Fruit fly (Drosophila melanogaster) whole organism, embryonic: ENCODE results near the gene wapl.

ENCODE experiments used
- Ada2b ChIP-seq: fragments of 200-800 bp; sonication (Bioruptor generic); IDR thresholded peaks from 2 replicates; pipeline ENCODE4 v1.3.6; 2022; ENCODE audit warnings: missing biosample characterization, missing genetic modification characterization
- Atf3 ChIP-seq: fragments of 200-800 bp; sonication (Bioruptor generic); optimal IDR thresholded peaks from 3 replicates; lab custom pipeline; 2016; ENCODE audit warnings: missing biosample characterization, missing genetic modification characterization
- B-H1 ChIP-seq: fragments of 200-800 bp; sonication (Bioruptor generic); IDR thresholded peaks from 3 replicates; pipeline ENCODE4 v1.3.6; 2022; ENCODE audit warnings: missing biosample characterization, missing genetic modification characterization
- B-H2 ChIP-seq: fragments of 200-800 bp; sonication (Bioruptor generic); optimal IDR thresholded peaks from 2 replicates; lab custom pipeline; 2018; ENCODE audit warnings: missing biosample characterization, mild to moderate bottlenecking, missing genetic modification characterization
- Bteb2 ChIP-seq: fragments of 200-800 bp; sonication (Bioruptor generic); optimal IDR thresholded peaks from 2 replicates; lab custom pipeline; 2016; ENCODE audit warnings: missing biosample characterization, missing genetic modification characterization
- CG1024 ChIP-seq: fragments of 200-800 bp; sonication (Bioruptor generic); IDR thresholded peaks from 2 replicates; pipeline ENCODE4 v1.3.6; 2022; ENCODE audit warnings: missing biosample characterization, missing genetic modification characterization
- CG10431 ChIP-seq: fragments of 200-800 bp; sonication (Bioruptor generic); optimal IDR thresholded peaks from 3 replicates; lab custom pipeline; 2018; ENCODE audit warnings: missing biosample characterization, mild to moderate bottlenecking, missing genetic modification characterization
- CG11560 ChIP-seq: fragments of 200-800 bp; sonication (Bioruptor generic); IDR thresholded peaks from 3 replicates; pipeline ENCODE4 v1.3.6; 2022; ENCODE audit warnings: missing biosample characterization, missing genetic modification characterization
- CG12155 ChIP-seq: fragments of 200-800 bp; sonication (Bioruptor generic); optimal IDR thresholded peaks from 3 replicates; lab custom pipeline; 2016; ENCODE audit warnings: missing biosample characterization, missing genetic modification characterization
- CG1233 ChIP-seq: fragments of 200-800 bp; sonication (Bioruptor generic); optimal IDR thresholded peaks from 4 replicates; lab custom pipeline; 2018; ENCODE audit warnings: missing biosample characterization, mild to moderate bottlenecking, missing genetic modification characterization
- CG12659 ChIP-seq: fragments of 200-800 bp; sonication (Bioruptor generic); optimal IDR thresholded peaks from 3 replicates; lab custom pipeline; 2017; ENCODE audit warnings: mild to moderate bottlenecking, missing biosample characterization, missing genetic modification reagents, missing genetic modification characterization
- CG17385 ChIP-seq: fragments of 200-800 bp; sonication (Bioruptor generic); optimal IDR thresholded peaks from 3 replicates; lab custom pipeline; 2018; ENCODE audit warnings: missing biosample characterization, mild to moderate bottlenecking, missing genetic modification characterization
- CG17802 ChIP-seq: fragments of 200-800 bp; sonication (Bioruptor generic); optimal IDR thresholded peaks from 2 replicates; lab custom pipeline; 2018; ENCODE audit warnings: missing biosample characterization, mild to moderate bottlenecking, missing genetic modification characterization, moderate library complexity
- CG17829 ChIP-seq: fragments of 200-800 bp; optimal IDR thresholded peaks from 2 replicates; lab custom pipeline; 2019; ENCODE audit warnings: missing biosample characterization, mild to moderate bottlenecking, missing genetic modification characterization, moderate library complexity
- CG18262 ChIP-seq: fragments of 200-800 bp; optimal IDR thresholded peaks from 3 replicates; lab custom pipeline; 2019; ENCODE audit warnings: missing biosample characterization, mild to moderate bottlenecking, missing genetic modification characterization, moderate library complexity
- CG18619 ChIP-seq: fragments of 200-800 bp; sonication (Bioruptor generic); optimal IDR thresholded peaks from 3 replicates; lab custom pipeline; 2017; ENCODE audit warnings: missing biosample characterization, mild to moderate bottlenecking, missing genetic modification characterization
- CG32767 ChIP-seq: fragments of 200-800 bp; sonication (Bioruptor generic); IDR thresholded peaks from 2 replicates; pipeline ENCODE4 v1.3.6; 2022; ENCODE audit warnings: missing biosample characterization, missing genetic modification characterization
- CG4820 ChIP-seq: fragments of 200-800 bp; sonication (Bioruptor generic); optimal IDR thresholded peaks from 3 replicates; lab custom pipeline; 2016; ENCODE audit warnings: missing biosample characterization, missing genetic modification characterization
- CG6765 ChIP-seq: fragments of 200-800 bp; sonication (Bioruptor generic); optimal IDR thresholded peaks from 3 replicates; lab custom pipeline; 2017; ENCODE audit warnings: missing biosample characterization, mild to moderate bottlenecking, missing genetic modification characterization
- CG6813 ChIP-seq: fragments of 200-800 bp; sonication (Bioruptor generic); optimal IDR thresholded peaks from 2 replicates; lab custom pipeline; 2017; ENCODE audit warnings: missing biosample characterization, missing genetic modification characterization, mild to moderate bottlenecking, moderate library complexity, missing genetic modification reagents
- CG6854 ChIP-seq: fragments of 200-800 bp; sonication (Bioruptor generic); optimal IDR thresholded peaks from 3 replicates; lab custom pipeline; 2017; ENCODE audit warnings: missing biosample characterization, mild to moderate bottlenecking, missing genetic modification characterization
- CG7963 ChIP-seq: fragments of 200-800 bp; sonication (Bioruptor generic); IDR thresholded peaks from 3 replicates; pipeline ENCODE4 v1.3.6; 2022; ENCODE audit warnings: missing biosample characterization, missing genetic modification characterization; ENCODE audit not compliant: partially characterized antibody
- CG9215 ChIP-seq: fragments of 200-800 bp; sonication (Bioruptor generic); IDR thresholded peaks from 2 replicates; pipeline ENCODE4 v1.3.6; 2022; ENCODE audit warnings: missing biosample characterization, missing genetic modification characterization
- CG9437 ChIP-seq: fragments of 200-800 bp; sonication (Bioruptor generic); optimal IDR thresholded peaks from 2 replicates; lab custom pipeline; 2018; ENCODE audit warnings: missing biosample characterization, mild to moderate bottlenecking, missing genetic modification characterization
- Dad ChIP-seq: fragments of 200-800 bp; sonication (Bioruptor generic); optimal IDR thresholded peaks from 3 replicates; lab custom pipeline; 2016; ENCODE audit warnings: missing biosample characterization, missing genetic modification characterization
- Dip2 ChIP-seq: fragments of 200-800 bp; sonication (Bioruptor generic); IDR thresholded peaks from 2 replicates; pipeline ENCODE4 v1.3.6; 2022; ENCODE audit warnings: missing biosample characterization, missing genetic modification characterization
- Fer2 ChIP-seq: fragments of 200-800 bp; sonication (Bioruptor generic); optimal IDR thresholded peaks from 2 replicates; lab custom pipeline; 2018; ENCODE audit warnings: missing biosample characterization, mild to moderate bottlenecking, missing genetic modification characterization, moderate library complexity
- Fer3 ChIP-seq: fragments of 200-800 bp; sonication (Bioruptor generic); optimal IDR thresholded peaks from 2 replicates; lab custom pipeline; 2018; ENCODE audit warnings: missing biosample characterization, mild to moderate bottlenecking, missing genetic modification characterization, moderate library complexity
- Hand ChIP-seq: fragments of 200-800 bp; sonication (Bioruptor generic); optimal IDR thresholded peaks from 2 replicates; lab custom pipeline; 2017; ENCODE audit warnings: mild to moderate bottlenecking, missing biosample characterization, missing genetic modification reagents, missing genetic modification characterization
- Jarid2 ChIP-seq: fragments of 200-800 bp; sonication (Bioruptor generic); optimal IDR thresholded peaks from 3 replicates; lab custom pipeline; 2017; ENCODE audit warnings: mild to moderate bottlenecking, missing biosample characterization, missing genetic modification reagents, missing genetic modification characterization
- Lpt ChIP-seq: fragments of >200 bp; optimal IDR thresholded peaks from 2 replicates; lab custom pipeline; 2018; ENCODE audit warnings: missing biosample characterization, missing genetic modification characterization
- Mes4 ChIP-seq: fragments of 200-800 bp; sonication (Bioruptor generic); optimal IDR thresholded peaks from 2 replicates; lab custom pipeline; 2016; ENCODE audit warnings: missing biosample characterization, missing genetic modification characterization
- Nf-YC ChIP-seq: fragments of 200-800 bp; optimal IDR thresholded peaks from 3 replicates; lab custom pipeline; 2019; ENCODE audit warnings: missing biosample characterization, mild to moderate bottlenecking, missing genetic modification characterization, moderate library complexity
- Taf1 ChIP-seq: fragments of 200-800 bp; sonication (Bioruptor generic); IDR thresholded peaks from 2 replicates; pipeline ENCODE4 v1.3.6; 2022; ENCODE audit warnings: missing biosample characterization, missing genetic modification characterization
- ac ChIP-seq: fragments of 200-800 bp; sonication (Bioruptor generic); optimal IDR thresholded peaks from 3 replicates; lab custom pipeline; 2017; ENCODE audit warnings: missing biosample characterization, mild to moderate bottlenecking, missing genetic modification characterization
- br ChIP-seq: fragments of >200 bp; optimal IDR thresholded peaks from 2 replicates; lab custom pipeline; 2017
- cato ChIP-seq: fragments of 200-800 bp; sonication (Bioruptor generic); optimal IDR thresholded peaks from 2 replicates; lab custom pipeline; 2016; ENCODE audit warnings: missing biosample characterization, missing genetic modification characterization, borderline replicate concordance
- caup ChIP-seq: fragments of 200-800 bp; sonication (Bioruptor generic); optimal IDR thresholded peaks from 3 replicates; lab custom pipeline; 2017; ENCODE audit warnings: missing biosample characterization, mild to moderate bottlenecking, missing genetic modification characterization, moderate library complexity; ENCODE audit not compliant: severe bottlenecking
- dan ChIP-seq: fragments of 200-800 bp; sonication (Bioruptor generic); IDR thresholded peaks from 2 replicates; pipeline ENCODE4 v1.3.6; 2022; ENCODE audit warnings: missing biosample characterization, missing genetic modification characterization
- emc ChIP-seq: fragments of 200-800 bp; sonication (Bioruptor generic); optimal IDR thresholded peaks from 2 replicates; lab custom pipeline; 2016; ENCODE audit warnings: missing biosample characterization, missing genetic modification characterization
- eve ChIP-seq, 2 experiments: fragments of >200 bp; optimal IDR thresholded peaks; 2 replicates each; lab custom pipeline; 2017; ENCODE audit warnings: missing biosample characterization in 2 of 2, missing genetic modification characterization in 2 of 2
- ewg ChIP-seq: fragments of 200-800 bp; sonication (Bioruptor generic); optimal IDR thresholded peaks from 3 replicates; lab custom pipeline; 2017; ENCODE audit warnings: mild to moderate bottlenecking, missing biosample characterization, missing genetic modification reagents, missing genetic modification characterization
- fd3F ChIP-seq: fragments of 200-800 bp; sonication (Bioruptor generic); optimal IDR thresholded peaks from 2 replicates; lab custom pipeline; 2018; ENCODE audit warnings: missing biosample characterization, mild to moderate bottlenecking, missing genetic modification characterization, moderate library complexity
- fd64A ChIP-seq: fragments of 200-800 bp; sonication (Bioruptor generic); optimal IDR thresholded peaks from 3 replicates; lab custom pipeline; 2018; ENCODE audit warnings: missing biosample characterization, mild to moderate bottlenecking, missing genetic modification characterization
- fu2 ChIP-seq: fragments of 200-800 bp; sonication (Bioruptor generic); optimal IDR thresholded peaks from 2 replicates; lab custom pipeline; 2016; ENCODE audit warnings: missing biosample characterization, missing genetic modification characterization
- gcm2 ChIP-seq: fragments of 200-800 bp; sonication (Bioruptor generic); optimal IDR thresholded peaks from 2 replicates; lab custom pipeline; 2016; ENCODE audit warnings: missing biosample characterization, missing genetic modification characterization
- gro ChIP-seq: fragments of 200-800 bp; sonication (Bioruptor generic); optimal IDR thresholded peaks from 2 replicates; lab custom pipeline; 2016; ENCODE audit warnings: missing biosample characterization, missing genetic modification characterization
- hth ChIP-seq: fragments of >200 bp; optimal IDR thresholded peaks from 2 replicates; lab custom pipeline; 2017; ENCODE audit warnings: inconsistent platforms
- mld ChIP-seq: fragments of 200-800 bp; sonication (Bioruptor generic); IDR thresholded peaks from 3 replicates; pipeline ENCODE4 v1.3.6; 2022; ENCODE audit warnings: missing biosample characterization, missing genetic modification characterization; ENCODE audit not compliant: partially characterized antibody
- tin ChIP-seq: fragments of 200-800 bp; sonication (Bioruptor generic); optimal IDR thresholded peaks from 3 replicates; lab custom pipeline; 2016; ENCODE audit warnings: missing biosample characterization, missing genetic modification characterization

wapl gene

dm6 chrX:2123965-2124688, 34.7 kb downstream of the wapl start (continued):
- TF ChIP-seq Lpt (GFP tag; lab: Kevin White, UChicago) (no peak), Fer3 (tag; lab: Kevin White, UChicago) (peak; percentile 94), fu2 (GFP tag; lab: Kevin White, UChicago) (peak; percentile 81), gcm2 (GFP tag; lab: Kevin White, UChicago) (peak; percentile 69), CG18619 (GFP tag; lab: Kevin White, UChicago) (peak; percentile 99), CG1024 (GFP tag; lab: Robert Waterston, UW) (peak; percentile 74), CG6765 (GFP tag; lab: Kevin White, UChicago) (peak; percentile 97), Ada2b (GFP tag; lab: Robert Waterston, UW) (peak; percentile 89), Atf3 (GFP tag; lab: Kevin White, UChicago) (peak; percentile 80), CG6854 (peak; percentile 98), Mes4 (GFP tag; lab: Kevin White, UChicago) (peak; percentile 55), CG18262 (peak; percentile 100), ewg (GFP tag; lab: Kevin White, UChicago) (peak; percentile 94), CG12155 (GFP tag; lab: Kevin White, UChicago) (peak; percentile 91), Dip2 (no peak), emc (GFP tag; lab: Kevin White, UChicago) (peak; percentile 39), hth (lab: Kevin White, UChicago) (peak; percentile 20), CG12659 (peak; percentile 98), Nf-YC (tag; lab: Kevin White, UChicago) (peak; percentile 89), Fer2 (peak; percentile 92), B-H1 (GFP tag; lab: Robert Waterston, UW) (peak; percentile 87), ac (GFP tag; lab: Kevin White, UChicago) (peak; percentile 94), Bteb2 (GFP tag; lab: Kevin White, UChicago) (peak; percentile 19), fd3F (GFP tag; lab: Kevin White, UChicago) (peak; percentile 94), br (lab: Kevin White, UChicago) (no peak), B-H2 (peak; percentile 94), CG17802 (tag; lab: Kevin White, UChicago) (peak; percentile 78), eve (GFP tag; optimal IDR thresholded peaks at IDR 0.05; lab: Kevin White, UChicago) (no peak), CG7963 (GFP tag; lab: Robert Waterston, UW) (no peak), mld (GFP tag; lab: Robert Waterston, UW) (no peak), Dad (GFP tag; lab: Kevin White, UChicago) (peak; percentile 76), CG11560 (tag; lab: Robert Waterston, UW) (peak; percentile 80), CG9437 (GFP tag; lab: Kevin White, UChicago) (peak; percentile 96), Jarid2 (peak; percentile 83), CG1233 (GFP tag; lab: Kevin White, UChicago) (peak; percentile 98), dan (GFP tag; lab: Robert Waterston, UW) (peak; percentile 75), tin (GFP tag; lab: Kevin White, UChicago) (peak; percentile 95), CG17385 (GFP tag; lab: Kevin White, UChicago) (peak; percentile 96), cato (GFP tag; lab: Kevin White, UChicago) (peak; percentile 81), CG10431 (GFP tag; lab: Kevin White, UChicago) (peak; percentile 94), CG32767 (GFP tag; lab: Robert Waterston, UW) (no peak; the same call in 1 of the 2 replicates), Hand (GFP tag; lab: Kevin White, UChicago) (peak; percentile 97), Taf1 (peak; percentile 77), fd64A (GFP tag; lab: Kevin White, UChicago) (peak; percentile 82), gro (peak; percentile 10), CG17829 (tag; lab: Kevin White, UChicago) (peak; percentile 98), CG4820 (GFP tag; lab: Kevin White, UChicago) (peak; percentile 94), CG9215 (GFP tag; lab: Robert Waterston, UW) (peak; percentile 92), CG6813 (GFP tag; lab: Kevin White, UChicago) (peak; percentile 98), caup (GFP tag; lab: Kevin White, UChicago) (peak; percentile 96)
